Worm (Caenorhabditis elegans) whole organism, young adult: Measurements from ENCODE around the gene T21B4.15.

Source experiments
- B0261.1 ChIP-seq: sonication (generic microtip); optimal IDR thresholded peaks from 2 replicates; lab custom pipeline; 2016; ENCODE audit warnings: mild to moderate bottlenecking, missing genetic modification characterization, moderate library complexity, missing compliant biosample characterization
- B0336.3 ChIP-seq: fragments of 200-800 bp; sonication (Bioruptor generic); IDR thresholded peaks from 2 replicates; pipeline ENCODE4 v1.3.6; 2022; ENCODE audit warnings: missing genetic modification characterization, missing compliant biosample characterization
- C06A6.2 ChIP-seq: fragments of 200-800 bp; sonication (Bioruptor generic); conservative IDR thresholded peaks from 2 replicates; pipeline ENCODE4 v1.3.6; 2022; ENCODE audit warnings: missing genetic modification characterization, missing compliant biosample characterization
- C17E4.6 ChIP-seq: fragments of 200-800 bp; sonication (Bioruptor generic); IDR thresholded peaks from 2 replicates; pipeline ENCODE4 v1.3.6; 2022; ENCODE audit warnings: missing genetic modification reagents, missing genetic modification characterization, missing compliant biosample characterization
- D2030.7 ChIP-seq: fragments of 200-800 bp; sonication (Bioruptor generic); IDR thresholded peaks from 2 replicates; pipeline ENCODE4 v1.3.6; 2022; ENCODE audit warnings: missing genetic modification reagents, missing genetic modification characterization, missing compliant biosample characterization
- F10E7.11 ChIP-seq: sonication (generic microtip); optimal IDR thresholded peaks from 2 replicates; lab custom pipeline; 2017; ENCODE audit warnings: mild to moderate bottlenecking, missing genetic modification characterization, moderate library complexity, missing compliant biosample characterization
- F22D6.2 ChIP-seq: sonication (generic microtip); optimal IDR thresholded peaks from 2 replicates; lab custom pipeline; 2016; ENCODE audit warnings: mild to moderate bottlenecking, missing genetic modification characterization, missing compliant biosample characterization
- F23B12.7 ChIP-seq: sonication (generic microtip); optimal IDR thresholded peaks from 2 replicates; lab custom pipeline; 2017; ENCODE audit warnings: missing genetic modification characterization, mild to moderate bottlenecking, missing compliant biosample characterization, antibody characterized with exemption, moderate library complexity; ENCODE audit not compliant: insufficient read depth
- T07F8.4 ChIP-seq: sonication (generic microtip); optimal IDR thresholded peaks from 2 replicates; lab custom pipeline; 2016; ENCODE audit warnings: mild to moderate bottlenecking, missing genetic modification characterization, moderate library complexity, missing compliant biosample characterization
- T26A5.8 ChIP-seq: sonication (generic microtip); optimal IDR thresholded peaks from 2 replicates; lab custom pipeline; 2016; ENCODE audit warnings: missing genetic modification characterization, missing compliant biosample characterization
- ZK185.1 ChIP-seq: sonication (generic microtip); optimal IDR thresholded peaks from 2 replicates; lab custom pipeline; 2016; ENCODE audit warnings: mild to moderate bottlenecking, missing genetic modification characterization, missing compliant biosample characterization; ENCODE audit not compliant: poor library complexity, severe bottlenecking
- athp-1 ChIP-seq: sonication (generic microtip); optimal IDR thresholded peaks from 2 replicates; lab custom pipeline; 2017; ENCODE audit warnings: mild to moderate bottlenecking, missing genetic modification characterization, missing compliant biosample characterization
- attf-6 ChIP-seq: fragments of 200-800 bp; sonication (Bioruptor generic); IDR thresholded peaks from 2 replicates; pipeline ENCODE4 v1.3.6; 2022; ENCODE audit warnings: missing genetic modification reagents, missing genetic modification characterization, missing compliant biosample characterization
- bed-1 ChIP-seq: fragments of 200-800 bp; sonication (Bioruptor generic); IDR thresholded peaks from 2 replicates; pipeline ENCODE4 v1.3.6; 2022; ENCODE audit warnings: missing genetic modification reagents, missing genetic modification characterization, missing compliant biosample characterization
- bed-2 ChIP-seq: fragments of 200-800 bp; sonication (Bioruptor generic); IDR thresholded peaks from 2 replicates; pipeline ENCODE4 v1.3.6; 2022; ENCODE audit warnings: missing genetic modification reagents, missing genetic modification characterization, missing compliant biosample characterization
- ceh-100 ChIP-seq: fragments of 200-800 bp; sonication (Bioruptor generic); IDR thresholded peaks from 2 replicates; pipeline ENCODE4 v1.3.6; 2022; ENCODE audit warnings: missing genetic modification reagents, missing genetic modification characterization, missing compliant biosample characterization
- ceh-58 ChIP-seq: fragments of 200-800 bp; sonication (Bioruptor generic); IDR thresholded peaks from 2 replicates; pipeline ENCODE4 v1.3.6; 2022; ENCODE audit warnings: missing genetic modification characterization, missing compliant biosample characterization
- ceh-79 ChIP-seq: sonication (generic microtip); optimal IDR thresholded peaks from 2 replicates; lab custom pipeline; 2017; ENCODE audit warnings: mild to moderate bottlenecking, missing genetic modification characterization, missing compliant biosample characterization
- ceh-91 ChIP-seq: fragments of 200-800 bp; sonication (Bioruptor generic); IDR thresholded peaks from 2 replicates; pipeline ENCODE4 v1.3.6; 2022; ENCODE audit warnings: missing genetic modification reagents, missing genetic modification characterization, missing compliant biosample characterization
- chd-7 ChIP-seq: sonication (generic microtip); optimal IDR thresholded peaks from 2 replicates; lab custom pipeline; 2016; ENCODE audit warnings: mild to moderate bottlenecking, missing genetic modification characterization, moderate library complexity, missing compliant biosample characterization
- dpff-1 ChIP-seq: sonication (generic microtip); optimal IDR thresholded peaks from 2 replicates; lab custom pipeline; 2017; ENCODE audit warnings: mild to moderate bottlenecking, missing genetic modification characterization, missing compliant biosample characterization
- efl-1 ChIP-seq: fragments of 150-350 bp; optimal IDR thresholded peaks from 2 replicates; lab custom pipeline; 2014; ENCODE audit warnings: missing biosample characterization, missing genetic modification reagents, missing genetic modification characterization
- egl-18 ChIP-seq: fragments of 200-800 bp; sonication (Bioruptor generic); IDR thresholded peaks from 2 replicates; pipeline ENCODE4 v1.3.6; 2022; ENCODE audit warnings: missing genetic modification reagents, missing genetic modification characterization, missing compliant biosample characterization
- ekl-4 ChIP-seq: fragments of 200-800 bp; sonication (Bioruptor generic); IDR thresholded peaks from 2 replicates; pipeline ENCODE4 v1.3.6; 2022; ENCODE audit warnings: missing genetic modification reagents, missing genetic modification characterization, missing compliant biosample characterization
- ets-4 ChIP-seq: fragments of 200-800 bp; sonication (Bioruptor generic); optimal IDR thresholded peaks from 2 replicates; lab custom pipeline; 2018; ENCODE audit warnings: mild to moderate bottlenecking, missing genetic modification characterization, missing compliant biosample characterization
- gei-17 ChIP-seq: fragments of 200-800 bp; sonication (Bioruptor generic); optimal IDR thresholded peaks from 2 replicates; lab custom pipeline; 2018; ENCODE audit warnings: mild to moderate bottlenecking, missing genetic modification characterization, missing compliant biosample characterization
- let-526 ChIP-seq: fragments of 200-800 bp; sonication (Bioruptor generic); IDR thresholded peaks from 2 replicates; pipeline ENCODE4 v1.3.6; 2022; ENCODE audit warnings: missing genetic modification reagents, missing genetic modification characterization, missing compliant biosample characterization
- lin-26 ChIP-seq: fragments of 200-800 bp; sonication (Bioruptor generic); IDR thresholded peaks from 2 replicates; pipeline ENCODE4 v1.3.6; 2022; ENCODE audit warnings: missing genetic modification reagents, missing genetic modification characterization, missing compliant biosample characterization
- lin-54 ChIP-seq: fragments of 200-800 bp; sonication (Bioruptor generic); optimal IDR thresholded peaks from 2 replicates; lab custom pipeline; 2018; ENCODE audit warnings: mild to moderate bottlenecking, missing genetic modification characterization, missing compliant biosample characterization
- lsl-1 ChIP-seq: fragments of 200-800 bp; sonication (Bioruptor generic); optimal IDR thresholded peaks from 2 replicates; lab custom pipeline; 2018; ENCODE audit warnings: mild to moderate bottlenecking, missing genetic modification characterization, moderate library complexity, missing compliant biosample characterization
- madf-10 ChIP-seq: sonication (generic microtip); optimal IDR thresholded peaks from 2 replicates; lab custom pipeline; 2016; ENCODE audit warnings: mild to moderate bottlenecking, missing genetic modification characterization, missing compliant biosample characterization
- mxl-1 ChIP-seq: sonication (generic microtip); optimal IDR thresholded peaks from 2 replicates; lab custom pipeline; 2016; ENCODE audit warnings: missing genetic modification characterization, missing compliant biosample characterization
- nfya-2 ChIP-seq: fragments of 200-800 bp; sonication (Bioruptor generic); IDR thresholded peaks from 2 replicates; pipeline ENCODE4 v1.3.6; 2022; ENCODE audit warnings: missing genetic modification reagents, missing genetic modification characterization, missing compliant biosample characterization
- nfyb-1 ChIP-seq: fragments of 200-800 bp; sonication (Bioruptor generic); IDR thresholded peaks from 2 replicates; pipeline ENCODE4 v1.3.6; 2022; ENCODE audit warnings: missing genetic modification reagents, missing genetic modification characterization, missing compliant biosample characterization
- nhr-80 ChIP-seq: sonication (generic microtip); optimal IDR thresholded peaks from 2 replicates; lab custom pipeline; 2016; ENCODE audit warnings: missing genetic modification characterization, missing compliant biosample characterization
- rcor-1 ChIP-seq: fragments of 200-800 bp; sonication (Bioruptor generic); IDR thresholded peaks from 2 replicates; pipeline ENCODE4 v1.3.6; 2022; ENCODE audit warnings: missing genetic modification reagents, missing genetic modification characterization, missing compliant biosample characterization
- rec-8 ChIP-seq, 2 experiments: sonication (generic microtip); optimal IDR thresholded peaks; 2 replicates each; lab custom pipeline; 2016; ENCODE audit warnings: mild to moderate bottlenecking in 2 of 2, missing genetic modification characterization in 2 of 2, missing genetic modification reagents in 2 of 2, missing genotype in 2 of 2, missing biosample characterization in 1 of 2, missing compliant biosample characterization in 1 of 2, moderate library complexity in 1 of 2
- repo-1 ChIP-seq: sonication (generic microtip); optimal IDR thresholded peaks from 2 replicates; lab custom pipeline; 2017; ENCODE audit warnings: mild to moderate bottlenecking, missing genetic modification characterization, missing compliant biosample characterization
- rpc-1 ChIP-seq, 2 experiments: fragments of 150-350 bp in 1 of 2; sonication (generic microtip) in 1 of 2; optimal IDR thresholded peaks; 2 replicates each; lab custom pipeline; 2014 to 2018; ENCODE audit warnings: missing biosample characterization in 1 of 2, missing genetic modification characterization in 1 of 2, missing genetic modification reagents in 1 of 2, missing genotype in 1 of 2
- snpc-1.1 ChIP-seq: sonication (generic microtip); optimal IDR thresholded peaks from 2 replicates; lab custom pipeline; 2017; ENCODE audit warnings: missing genetic modification characterization, mild to moderate bottlenecking, missing compliant biosample characterization, antibody characterized with exemption, moderate library complexity, missing genotype, missing genetic modification reagents; ENCODE audit not compliant: insufficient read depth
- tbx-9 ChIP-seq: sonication (generic microtip); optimal IDR thresholded peaks from 2 replicates; lab custom pipeline; 2016; ENCODE audit warnings: borderline replicate concordance, missing genetic modification characterization, inconsistent platforms, missing compliant biosample characterization
- tlf-1 ChIP-seq: fragments of 200-800 bp; sonication (Bioruptor generic); optimal IDR thresholded peaks from 2 replicates; lab custom pipeline; 2018; ENCODE audit warnings: mild to moderate bottlenecking, missing genetic modification characterization, missing compliant biosample characterization
- unc-130 ChIP-seq: sonication (generic microtip); optimal IDR thresholded peaks from 2 replicates; lab custom pipeline; 2016; ENCODE audit warnings: missing genetic modification reagents, missing genetic modification characterization, missing compliant biosample characterization
- unc-62 ChIP-seq: fragments of 150-350 bp; optimal IDR thresholded peaks from 2 replicates; lab custom pipeline; 2014; ENCODE audit warnings: missing biosample characterization, missing genetic modification reagents, missing genetic modification characterization
- ztf-22 ChIP-seq: fragments of 200-800 bp; sonication (Bioruptor generic); optimal IDR thresholded peaks from 2 replicates; lab custom pipeline; 2018; ENCODE audit warnings: mild to moderate bottlenecking, missing genetic modification characterization, moderate library complexity, missing compliant biosample characterization

Gene T21B4.15

ce11 chrII:12452754-12453352, 37.1 kb upstream of the T21B4.15 start, which contains the start of the genes sre-35 and sre-33:
Gene sre-35, minus strand, starts transcription at chrII:12452854.
Gene sre-33, plus strand, starts transcription at chrII:12453302.
- TF ChIP-seq F23B12.7 (no peak), ceh-91 (no peak), mxl-1 (tag; lab: Kevin White, UChicago) (no peak), athp-1 (no peak), rec-8 (tag; optimal IDR thresholded peaks at IDR 0.05; lab: Kevin White, UChicago) (no peak), B0261.1 (no peak), madf-10 (tag; lab: Kevin White, UChicago) (no peak), F10E7.11 (tag; lab: Kevin White, UChicago) (no peak), unc-130 (GFP tag; lab: Kevin White, UChicago) (no peak), let-526 (no peak)

ce11 chrII:12456633-12457032, 33.4 kb upstream of the T21B4.15 start, which contains the start of gene sre-32:
Gene sre-32, minus strand, starts transcription at chrII:12456733.
- TF ChIP-seq bed-2 (GFP tag; lab: Robert Waterston, UW): no peak
- no peak for TF ChIP-seq F22D6.2 (tag; lab: Kevin White, UChicago)
- no peak for TF ChIP-seq C17E4.6
- TF ChIP-seq D2030.7: no peak
- no peak for TF ChIP-seq nfya-2
- no peak for TF ChIP-seq nfyb-1
- TF ChIP-seq B0261.1: no peak
- no peak for TF ChIP-seq bed-1 (GFP tag; lab: Robert Waterston, UW)
- TF ChIP-seq unc-62 (GFP tag; lab: Kevin White, UChicago): no peak
- no peak for TF ChIP-seq chd-7
- TF ChIP-seq C06A6.2 (GFP tag; lab: Robert Waterston, UW): no peak

- TF ChIP-seq T26A5.8 (tag; lab: Kevin White, UChicago) (no peak), nfya-2 (no peak), T07F8.4 (no peak), madf-10 (tag; lab: Kevin White, UChicago) (no peak), rcor-1 (GFP tag; lab: Robert Waterston, UW) (no peak), nhr-80 (tag; lab: Kevin White, UChicago) (no peak), lsl-1 (GFP tag; lab: Kevin White, UChicago) (no peak), D2030.7 (no peak), chd-7 (no peak), bed-2 (GFP tag; lab: Robert Waterston, UW) (no peak), lin-26 (GFP tag; lab: Robert Waterston, UW) (no peak), tlf-1 (no peak), gei-17 (GFP tag; lab: Kevin White, UChicago) (no peak), egl-18 (GFP tag; lab: Robert Waterston, UW) (no peak), efl-1 (no peak)
Observed at ce11 chrII:12457275-12457674, 32.7 kb upstream of the T21B4.15 start, which contains the start of gene sre-38. Gene sre-38, plus strand, starts transcription at chrII:12457575.

ce11 chrII:12459422-12459821, 30.6 kb upstream of the T21B4.15 start, which contains the start of gene tag-281:
Gene tag-281, plus strand, starts transcription at chrII:12459761.
- TF ChIP-seq ceh-58 (GFP tag; lab: Robert Waterston, UW) (no peak), F22D6.2 (tag; lab: Kevin White, UChicago) (no peak), dpff-1 (tag; lab: Kevin White, UChicago) (no peak), attf-6 (GFP tag; lab: Robert Waterston, UW) (no peak), ceh-79 (tag; lab: Kevin White, UChicago) (no peak), ceh-100 (GFP tag; lab: Robert Waterston, UW) (no peak; the same call in 1 of the 2 replicates), ets-4 (no peak), ekl-4 (GFP tag; lab: Robert Waterston, UW) (no peak), unc-130 (GFP tag; lab: Kevin White, UChicago) (no peak), rpc-1 (optimal IDR thresholded peaks at IDR 0.05; lab: Kevin White, UChicago) (no peak), rpc-1 (tag; optimal IDR thresholded peaks at IDR 0.05; lab: Kevin White, UChicago) (no peak), tbx-9 (no peak), ztf-22 (no peak), B0336.3 (GFP tag; lab: Robert Waterston, UW) (no peak), lin-54 (GFP tag; lab: Kevin White, UChicago) (peak; percentile 97), repo-1 (no peak), snpc-1.1 (tag; lab: Kevin White, UChicago) (peak; percentile 39), gei-17 (GFP tag; lab: Kevin White, UChicago) (no peak), ZK185.1 (tag; lab: Kevin White, UChicago) (no peak)
